Fruit fly (Drosophila melanogaster) whole organism, embryonic: ENCODE data around the gene CG5139.

Experiments
- ATbp ChIP-seq: fragments of 200-800 bp; sonication (Bioruptor generic); optimal IDR thresholded peaks from 2 replicates; lab custom pipeline; 2017; ENCODE audit warnings: missing biosample characterization, mild to moderate bottlenecking, missing genetic modification characterization, missing genetic modification reagents
- Ada2b ChIP-seq: fragments of 200-800 bp; sonication (Bioruptor generic); IDR thresholded peaks from 2 replicates; pipeline ENCODE4 v1.3.6; 2022; ENCODE audit warnings: missing biosample characterization, missing genetic modification characterization
- CG11247 ChIP-seq: fragments of 200-800 bp; sonication (Bioruptor generic); IDR thresholded peaks from 2 replicates; pipeline ENCODE4 v1.3.6; 2022; ENCODE audit warnings: missing biosample characterization, missing genetic modification characterization
- CG11560 ChIP-seq: fragments of 200-800 bp; sonication (Bioruptor generic); IDR thresholded peaks from 3 replicates; pipeline ENCODE4 v1.3.6; 2022; ENCODE audit warnings: missing biosample characterization, missing genetic modification characterization
- CG11695 ChIP-seq: fragments of 200-800 bp; sonication (Bioruptor generic); IDR thresholded peaks from 3 replicates; pipeline ENCODE4 v1.3.6; 2022; ENCODE audit warnings: missing biosample characterization, missing genetic modification characterization
- CG11696 ChIP-seq: fragments of 200-800 bp; sonication (Bioruptor generic); IDR thresholded peaks from 2 replicates; pipeline ENCODE4 v1.3.6; 2022; ENCODE audit warnings: missing biosample characterization, missing genetic modification characterization
- CG1233 ChIP-seq: fragments of 200-800 bp; sonication (Bioruptor generic); optimal IDR thresholded peaks from 4 replicates; lab custom pipeline; 2018; ENCODE audit warnings: missing biosample characterization, mild to moderate bottlenecking, missing genetic modification characterization
- CG12391 ChIP-seq: fragments of 200-800 bp; sonication (Bioruptor generic); optimal IDR thresholded peaks from 3 replicates; lab custom pipeline; 2018; ENCODE audit warnings: missing biosample characterization, mild to moderate bottlenecking, missing genetic modification characterization, moderate library complexity
- CG12659 ChIP-seq: fragments of 200-800 bp; sonication (Bioruptor generic); optimal IDR thresholded peaks from 3 replicates; lab custom pipeline; 2017; ENCODE audit warnings: mild to moderate bottlenecking, missing biosample characterization, missing genetic modification reagents, missing genetic modification characterization
- CG14965 ChIP-seq: fragments of 200-800 bp; sonication (Bioruptor generic); optimal IDR thresholded peaks from 2 replicates; lab custom pipeline; 2016; ENCODE audit warnings: missing biosample characterization, missing genetic modification characterization, borderline replicate concordance
- CG15601 ChIP-seq: fragments of 200-800 bp; sonication (Bioruptor generic); optimal IDR thresholded peaks from 3 replicates; lab custom pipeline; 2019; ENCODE audit warnings: missing biosample characterization, mild to moderate bottlenecking, missing genetic modification characterization, moderate library complexity
- CG17359 ChIP-seq: fragments of 200-800 bp; sonication (Bioruptor generic); optimal IDR thresholded peaks from 3 replicates; lab custom pipeline; 2018; ENCODE audit warnings: missing biosample characterization, mild to moderate bottlenecking, missing genetic modification characterization, moderate library complexity
- CG18599 ChIP-seq: fragments of 200-800 bp; sonication (Bioruptor generic); optimal IDR thresholded peaks from 3 replicates; lab custom pipeline; 2017; ENCODE audit warnings: missing biosample characterization, missing genetic modification characterization, mild to moderate bottlenecking, moderate library complexity, missing genetic modification reagents
- CG2875 ChIP-seq: fragments of 200-800 bp; sonication (Bioruptor generic); optimal IDR thresholded peaks from 2 replicates; lab custom pipeline; 2017; ENCODE audit warnings: missing biosample characterization, mild to moderate bottlenecking, missing genetic modification characterization, missing genetic modification reagents
- CG3065 ChIP-seq: fragments of 200-800 bp; sonication (Bioruptor generic); optimal IDR thresholded peaks from 2 replicates; lab custom pipeline; 2016; ENCODE audit warnings: missing biosample characterization, missing genetic modification characterization
- CG31388 ChIP-seq: fragments of 200-800 bp; sonication (Bioruptor generic); optimal IDR thresholded peaks from 2 replicates; lab custom pipeline; 2016; ENCODE audit warnings: missing biosample characterization, missing genetic modification characterization
- CG3726 ChIP-seq: fragments of 200-800 bp; sonication (Bioruptor generic); IDR thresholded peaks from 3 replicates; pipeline ENCODE4, ENCODE4 v1.3.6; 2022; ENCODE audit warnings: missing biosample characterization, missing genetic modification characterization
- CG7745 ChIP-seq: fragments of 200-800 bp; sonication (Bioruptor generic); optimal IDR thresholded peaks from 2 replicates; lab custom pipeline; 2018; ENCODE audit warnings: missing biosample characterization, mild to moderate bottlenecking, missing genetic modification characterization, moderate library complexity
- CG8924 ChIP-seq: fragments of 200-800 bp; optimal IDR thresholded peaks from 3 replicates; lab custom pipeline; 2019; ENCODE audit warnings: missing biosample characterization, mild to moderate bottlenecking, missing genetic modification characterization, moderate library complexity
- CG9215 ChIP-seq: fragments of 200-800 bp; sonication (Bioruptor generic); IDR thresholded peaks from 2 replicates; pipeline ENCODE4 v1.3.6; 2022; ENCODE audit warnings: missing biosample characterization, missing genetic modification characterization
- CTCF ChIP-seq: fragments of 200-800 bp; sonication (Bioruptor generic); optimal IDR thresholded peaks from 2 replicates; lab custom pipeline; 2017; ENCODE audit warnings: missing biosample characterization, mild to moderate bottlenecking, missing genetic modification characterization, moderate library complexity
- CkIIα-i1 ChIP-seq: fragments of 200-800 bp; sonication (Bioruptor generic); IDR thresholded peaks from 2 replicates; pipeline ENCODE4 v1.3.6; 2022; ENCODE audit warnings: missing biosample characterization, missing genetic modification characterization
- E2f2 ChIP-seq: fragments of 200-800 bp; sonication (Bioruptor generic); IDR thresholded peaks from 2 replicates; pipeline ENCODE4 v1.3.6; 2022; ENCODE audit warnings: missing biosample characterization, missing genetic modification characterization
- Gug ChIP-seq: fragments of 200-800 bp; sonication (Bioruptor generic); IDR thresholded peaks from 4 replicates; pipeline ENCODE4 v1.3.6; 2022; ENCODE audit warnings: missing biosample characterization, missing genetic modification characterization
- H15 ChIP-seq: fragments of 200-800 bp; sonication (Bioruptor generic); IDR thresholded peaks from 3 replicates; pipeline ENCODE4 v1.3.6; 2022; ENCODE audit warnings: missing biosample characterization, missing genetic modification characterization
- Hand ChIP-seq: fragments of 200-800 bp; sonication (Bioruptor generic); optimal IDR thresholded peaks from 2 replicates; lab custom pipeline; 2017; ENCODE audit warnings: mild to moderate bottlenecking, missing biosample characterization, missing genetic modification reagents, missing genetic modification characterization
- Hr78 ChIP-seq, 2 experiments: fragments of 200-800 bp in 1 of 2; fragments of >200 bp in 1 of 2; sonication (Bioruptor generic) in 1 of 2; optimal IDR thresholded peaks; 2 replicates each; lab custom pipeline; 2017 to 2019; ENCODE audit warnings: missing biosample characterization in 2 of 2, missing genetic modification characterization in 2 of 2, mild to moderate bottlenecking in 1 of 2, moderate library complexity in 1 of 2
- MBD-R2 ChIP-seq: fragments of 200-800 bp; sonication (Bioruptor generic); IDR thresholded peaks from 2 replicates; pipeline ENCODE4 v1.3.6; 2022; ENCODE audit warnings: missing biosample characterization, missing genetic modification characterization
- Ptx1 ChIP-seq: fragments of 200-800 bp; sonication (Bioruptor generic); IDR thresholded peaks from 2 replicates; pipeline ENCODE4 v1.3.6; 2022; ENCODE audit warnings: missing biosample characterization, missing genetic modification characterization
- Rfx ChIP-seq: fragments of 200-800 bp; sonication (Bioruptor generic); IDR thresholded peaks from 2 replicates; pipeline ENCODE4 v1.3.6; 2022; ENCODE audit warnings: missing biosample characterization, missing genetic modification characterization
- Taf1 ChIP-seq: fragments of 200-800 bp; sonication (Bioruptor generic); IDR thresholded peaks from 2 replicates; pipeline ENCODE4 v1.3.6; 2022; ENCODE audit warnings: missing biosample characterization, missing genetic modification characterization
- Xbp1 ChIP-seq: fragments of 200-800 bp; sonication (Bioruptor generic); optimal IDR thresholded peaks from 3 replicates; lab custom pipeline; 2016; ENCODE audit warnings: missing biosample characterization, mild to moderate bottlenecking, missing genetic modification characterization
- bab2 ChIP-seq: fragments of 200-800 bp; sonication (Bioruptor generic); optimal IDR thresholded peaks from 2 replicates; lab custom pipeline; 2016; ENCODE audit warnings: missing biosample characterization, missing genetic modification characterization
- bsh ChIP-seq, 2 experiments: fragments of 200-800 bp; sonication (Bioruptor generic); optimal IDR thresholded peaks; 2 replicates each; lab custom pipeline; 2017 to 2018; ENCODE audit warnings: mild to moderate bottlenecking in 2 of 2, missing biosample characterization in 2 of 2, missing genetic modification characterization in 2 of 2, moderate library complexity in 1 of 2
- disco-r ChIP-seq: fragments of 200-800 bp; sonication (Bioruptor generic); optimal IDR thresholded peaks from 2 replicates; lab custom pipeline; 2016; ENCODE audit warnings: missing biosample characterization, missing genetic modification characterization
- dm ChIP-seq: fragments of 200-800 bp; sonication (Bioruptor generic); optimal IDR thresholded peaks from 3 replicates; lab custom pipeline; 2016; ENCODE audit warnings: missing biosample characterization, missing genetic modification characterization
- fu2 ChIP-seq: fragments of 200-800 bp; sonication (Bioruptor generic); optimal IDR thresholded peaks from 2 replicates; lab custom pipeline; 2016; ENCODE audit warnings: missing biosample characterization, missing genetic modification characterization
- jigr1 ChIP-seq: fragments of 200-800 bp; sonication (Bioruptor generic); IDR thresholded peaks from 3 replicates; pipeline ENCODE4 v1.3.6; 2022; ENCODE audit warnings: missing biosample characterization, missing genetic modification characterization
- jing ChIP-seq: fragments of 200-800 bp; sonication (Bioruptor generic); optimal IDR thresholded peaks from 2 replicates; lab custom pipeline; 2018; ENCODE audit warnings: missing biosample characterization, mild to moderate bottlenecking, missing genetic modification characterization
- lbe ChIP-seq: fragments of 200-800 bp; sonication (Bioruptor generic); optimal IDR thresholded peaks from 2 replicates; lab custom pipeline; 2016; ENCODE audit warnings: missing biosample characterization, mild to moderate bottlenecking, missing genetic modification characterization
- pita ChIP-seq: fragments of 200-800 bp; sonication (Bioruptor generic); optimal IDR thresholded peaks from 2 replicates; lab custom pipeline; 2017; ENCODE audit warnings: missing biosample characterization, mild to moderate bottlenecking, missing genetic modification characterization
- schlank ChIP-seq: fragments of 200-800 bp; sonication (Bioruptor generic); optimal IDR thresholded peaks from 2 replicates; lab custom pipeline; 2018; ENCODE audit warnings: missing biosample characterization, mild to moderate bottlenecking, missing genetic modification characterization
- sens ChIP-seq: fragments of 200-800 bp; sonication (Bioruptor generic); peaks from one replicate; lab custom pipeline; 2016; ENCODE audit warnings: missing biosample characterization, missing genetic modification characterization
- sisA ChIP-seq: fragments of 200-800 bp; sonication (Bioruptor generic); IDR thresholded peaks from 2 replicates; pipeline ENCODE4 v1.3.6; 2022; ENCODE audit warnings: missing biosample characterization, missing genetic modification characterization
- sqz ChIP-seq: fragments of 200-800 bp; sonication (Bioruptor generic); optimal IDR thresholded peaks from 3 replicates; lab custom pipeline; 2018; ENCODE audit warnings: missing biosample characterization, mild to moderate bottlenecking, missing genetic modification characterization
- sr ChIP-seq: fragments of 200-800 bp; sonication (Bioruptor generic); IDR thresholded peaks from 3 replicates; pipeline ENCODE4 v1.3.6; 2022; ENCODE audit warnings: missing biosample characterization, missing genetic modification characterization
- tap ChIP-seq: fragments of 200-800 bp; optimal IDR thresholded peaks from 3 replicates; lab custom pipeline; 2019; ENCODE audit warnings: missing biosample characterization, mild to moderate bottlenecking, missing genetic modification characterization, moderate library complexity
- tll ChIP-seq, 2 experiments: fragments of 200-800 bp in 1 of 2; fragments of >200 bp in 1 of 2; sonication (Bioruptor generic) in 1 of 2; optimal IDR thresholded peaks; 2 replicates each; lab custom pipeline; 2017 to 2019; ENCODE audit warnings: missing biosample characterization in 2 of 2, missing genetic modification characterization in 2 of 2, mild to moderate bottlenecking in 1 of 2, moderate library complexity in 1 of 2
- tup ChIP-seq: fragments of 200-800 bp; sonication (Bioruptor generic); optimal IDR thresholded peaks from 2 replicates; lab custom pipeline; 2016; ENCODE audit warnings: missing biosample characterization, mild to moderate bottlenecking, missing genetic modification characterization, moderate library complexity
- unpg ChIP-seq: fragments of 200-800 bp; sonication (Bioruptor generic); optimal IDR thresholded peaks from 3 replicates; lab custom pipeline; 2018; ENCODE audit warnings: missing biosample characterization, mild to moderate bottlenecking, missing genetic modification characterization, moderate library complexity
- vfl ChIP-seq: fragments of 200-800 bp; sonication (Bioruptor generic); optimal IDR thresholded peaks from 2 replicates; lab custom pipeline; 2016; ENCODE audit warnings: missing biosample characterization, missing genetic modification characterization
- wek ChIP-seq: fragments of 200-800 bp; sonication (Bioruptor generic); optimal IDR thresholded peaks from 3 replicates; lab custom pipeline; 2018; ENCODE audit warnings: missing biosample characterization, mild to moderate bottlenecking, missing genetic modification characterization, moderate library complexity

Gene CG5139

dm6 chr2L:1230691-1231090 lies 31.6 kb upstream of the CG5139 start (continued):
- TF ChIP-seq CkIIα-i1 (GFP tag; lab: Robert Waterston, UW) (no peak), ATbp (GFP tag; lab: Kevin White, UChicago) (no peak), CG7745 (tag; lab: Kevin White, UChicago) (no peak), CTCF (no peak), Taf1 (GFP tag; lab: Robert Waterston, UW) (no peak), tll (GFP tag; optimal IDR thresholded peaks at IDR 0.05; lab: Kevin White, UChicago) (no peak), dm (no peak), sqz (GFP tag; lab: Kevin White, UChicago) (no peak), H15 (no peak), MBD-R2 (GFP tag; lab: Robert Waterston, UW) (no peak), CG12391 (tag; lab: Kevin White, UChicago) (peak; percentile 12), CG18599 (GFP tag; lab: Kevin White, UChicago) (peak; percentile 54), Gug (GFP tag; lab: Robert Waterston, UW) (peak; percentile 32; the same call in 1 of the 4 replicates), CG14965 (no peak), jing (GFP tag; lab: Kevin White, UChicago) (no peak), CG9215 (GFP tag; lab: Robert Waterston, UW) (no peak), jigr1 (GFP tag; lab: Robert Waterston, UW) (no peak), CG31388 (no peak), CG1233 (GFP tag; lab: Kevin White, UChicago) (no peak), sisA (GFP tag; lab: Robert Waterston, UW) (peak; percentile 42), vfl (no peak), CG3065 (GFP tag; lab: Kevin White, UChicago) (no peak), tup (GFP tag; lab: Kevin White, UChicago) (no peak), CG11695 (0 out of 3 replicates have a peak, but pooled peaks have one; percentile 10), bab2 (GFP tag; lab: Kevin White, UChicago) (peak; percentile 25), lbe (GFP tag; lab: Kevin White, UChicago) (no peak), Xbp1 (GFP tag; lab: Kevin White, UChicago) (no peak), Ptx1 (GFP tag; lab: Robert Waterston, UW) (peak; percentile 44), E2f2 (GFP tag; lab: Robert Waterston, UW) (no peak), CG11560 (tag; lab: Robert Waterston, UW) (no peak), Ada2b (GFP tag; lab: Robert Waterston, UW) (peak; percentile 34; the same call in 1 of the 2 replicates), CG8924 (peak; percentile 8), schlank (tag; lab: Kevin White, UChicago) (no peak), disco-r (GFP tag; lab: Kevin White, UChicago) (no peak), CG2875 (GFP tag; lab: Kevin White, UChicago) (no peak), Hr78 (GFP tag; optimal IDR thresholded peaks at IDR 0.05; lab: Kevin White, UChicago) (no peak), bsh (GFP tag; optimal IDR thresholded peaks at IDR 0.05; lab: Kevin White, UChicago) (peak in 1 of 2 experiments; percentile 11), CG17359 (tag; lab: Kevin White, UChicago) (peak; percentile 37), pita (GFP tag; lab: Kevin White, UChicago) (no peak), sr (GFP tag; lab: Robert Waterston, UW) (no peak), CG12659 (peak; percentile 19), unpg (GFP tag; lab: Kevin White, UChicago) (peak; percentile 39), sens (GFP tag; lab: Kevin White, UChicago) (peak; percentile 75), CG11247 (GFP tag; lab: Robert Waterston, UW) (no peak), fu2 (no peak), CG3726 (GFP tag; lab: Robert Waterston, UW) (no peak), CG15601 (no peak), Rfx (GFP tag; lab: Robert Waterston, UW) (peak; percentile 59), wek (GFP tag; lab: Kevin White, UChicago) (no peak), CG11696 (no peak), tap (no peak), Hand (GFP tag; lab: Kevin White, UChicago) (peak; percentile 39)
